Worm (Caenorhabditis elegans): ENCODE measurements around the gene srd-3.
A peak's percentile ranks its signal among the peaks of the same experiment; 100 is the strongest.

srd-3 gene

DNA sequence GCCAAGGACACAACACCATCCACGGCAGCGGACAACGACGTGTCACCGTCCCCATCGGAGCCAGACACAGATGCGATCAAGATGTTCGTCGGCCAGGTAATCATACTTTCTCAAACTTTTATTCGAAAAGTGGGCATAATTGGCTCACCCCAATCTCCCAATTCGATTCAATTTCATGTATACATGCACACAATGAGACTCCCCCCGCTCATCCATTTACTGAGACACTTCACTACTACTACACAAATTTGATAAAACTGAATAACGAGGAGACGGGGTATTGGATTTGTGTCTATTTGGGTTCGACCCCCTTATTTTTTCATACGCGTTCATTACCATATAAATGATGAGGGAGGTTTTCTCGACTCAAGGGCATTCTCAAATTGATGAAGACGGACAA is 34.4 kb upstream of the srd-3 start:
- TF ChIP-seq nhr-85 (tag): peak; percentile 68
- peak in 1 of 6 experiments; percentile 9 for TF ChIP-seq elt-3 (tag; optimal IDR thresholded peaks at IDR 0.05)
- TF ChIP-seq dpl-1 (GFP tag; optimal IDR thresholded peaks at IDR 0.05): no peak
- no peak for TF ChIP-seq zip-4 (GFP tag; optimal IDR thresholded peaks at IDR 0.05)
- TF ChIP-seq sox-4 (tag; optimal IDR thresholded peaks at IDR 0.05): no peak
- no peak for TF ChIP-seq efl-1 (optimal IDR thresholded peaks at IDR 0.05)
- peak in 1 of 2 experiments; percentile 76 for TF ChIP-seq efl-1 (GFP tag; optimal IDR thresholded peaks at IDR 0.05 in 1 of 2)
- no peak for TF ChIP-seq unc-98 (GFP tag; IDR thresholded peaks at IDR 0.05)
- TF ChIP-seq lin-14 (GFP tag; optimal IDR thresholded peaks at IDR 0.05): peak; percentile 37

DNA sequence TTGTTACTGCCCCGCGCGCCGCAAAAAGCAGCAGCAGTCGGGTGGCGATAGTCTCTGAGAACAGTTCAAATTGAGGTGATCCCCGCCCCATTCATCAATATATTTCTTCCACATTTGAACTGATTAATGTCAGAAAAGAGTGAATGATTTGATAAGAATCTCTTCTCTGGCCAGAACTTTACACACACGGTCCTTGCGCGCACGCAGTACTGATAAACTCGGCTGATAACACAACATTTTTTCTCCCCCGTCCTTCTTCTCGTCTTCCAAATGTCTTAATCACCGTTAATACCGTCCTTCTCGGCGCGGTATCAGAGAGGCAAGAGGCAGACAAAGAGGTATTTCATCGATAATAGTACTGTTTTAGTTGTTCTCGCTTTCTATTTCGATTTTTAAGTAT is 33.4 kb upstream of the srd-3 start, which contains the start of gene etr-1:
TSS of gene etr-1 (plus strand) at position 193 of the 400 bp plus-strand sequence.
- TF ChIP-seq elt-3 (tag; optimal IDR thresholded peaks at IDR 0.05) (peak; percentile 21 to 96 (median 79)), lsy-2 (tag; optimal IDR thresholded peaks at IDR 0.05) (peak in 1 of 2 experiments; percentile 27), lin-35 (GFP tag; optimal IDR thresholded peaks at IDR 0.05) (peak in 1 of 2 experiments; percentile 53), unc-130 (tag; optimal IDR thresholded peaks at IDR 0.05) (peak; percentile 25), nhr-90 (tag; optimal IDR thresholded peaks at IDR 0.05; ENCODE audit: poor library complexity) (peak; percentile 16), jun-1 (tag; optimal IDR thresholded peaks at IDR 0.05) (peak; percentile 55), egl-13 (tag; optimal IDR thresholded peaks at IDR 0.05) (no peak), elt-2 (tag; optimal IDR thresholded peaks at IDR 0.05) (peak; percentile 94), lin-14 (GFP tag; optimal IDR thresholded peaks at IDR 0.05) (peak; percentile 76), C16A3.4 (tag; optimal IDR thresholded peaks at IDR 0.05) (no peak), F16B12.6 (tag; optimal IDR thresholded peaks at IDR 0.05) (no peak), nhr-20 (tag; optimal IDR thresholded peaks at IDR 0.05) (peak; percentile 23), xbp-1 (tag; optimal IDR thresholded peaks at IDR 0.05) (no peak), unc-98 (GFP tag; IDR thresholded peaks at IDR 0.05) (no peak), snu-23 (GFP tag; optimal IDR thresholded peaks at IDR 0.05) (peak; percentile 5), tlp-1 (tag; optimal IDR thresholded peaks at IDR 0.05) (peak; percentile 26), ceh-8 (GFP tag; optimal IDR thresholded peaks at IDR 0.05) (no peak), mdl-1 (tag; optimal IDR thresholded peaks at IDR 0.05) (peak in 1 of 2 experiments; percentile 44), dpl-1 (GFP tag; optimal IDR thresholded peaks at IDR 0.05) (no peak), ceh-63 (GFP tag; optimal IDR thresholded peaks at IDR 0.05) (no peak), nhr-71 (tag; optimal IDR thresholded peaks at IDR 0.05) (peak; percentile 36), pqm-1 (tag; optimal IDR thresholded peaks at IDR 0.05) (peak; percentile 19), blmp-1 (tag; optimal IDR thresholded peaks at IDR 0.05) (peak; percentile 73), mab-9 (GFP tag; IDR thresholded peaks at IDR 0.05) (no peak)

DNA sequence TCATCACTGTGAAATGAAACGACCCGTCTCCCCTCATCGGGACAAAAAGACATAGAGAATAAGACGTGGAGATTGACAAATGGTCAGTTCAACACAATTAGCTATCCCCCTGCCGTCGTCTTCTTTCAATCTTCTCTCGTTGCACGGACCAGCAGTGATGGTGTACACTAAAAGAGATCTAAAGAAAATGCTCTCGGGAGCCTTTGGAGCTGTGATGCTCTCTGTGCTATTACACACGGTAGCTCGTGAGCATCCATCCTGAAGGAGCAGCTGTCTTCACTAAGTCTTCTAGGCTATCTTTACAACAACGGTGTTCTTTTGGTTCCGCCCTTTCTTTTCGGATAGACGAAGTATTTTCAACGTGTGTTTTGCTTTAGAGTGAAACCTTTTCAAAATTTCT is 32.4 kb upstream of the srd-3 start:
- no peak for TF ChIP-seq irx-1 (tag; optimal IDR thresholded peaks at IDR 0.05)
- peak; percentile 48 for TF ChIP-seq snu-23 (GFP tag; optimal IDR thresholded peaks at IDR 0.05)
- TF ChIP-seq hlh-4 (tag; optimal IDR thresholded peaks at IDR 0.05): no peak
- no peak for TF ChIP-seq unc-98 (GFP tag; IDR thresholded peaks at IDR 0.05)
- TF ChIP-seq nhr-85 (tag): no peak
- TF ChIP-seq lsy-2 (tag; optimal IDR thresholded peaks at IDR 0.05): peak; percentile 31 to 41
- TF ChIP-seq ztf-4 (tag; optimal IDR thresholded peaks at IDR 0.05): no peak
- peak; percentile 4 for TF ChIP-seq tbx-2 (tag; optimal IDR thresholded peaks at IDR 0.05)
- TF ChIP-seq dsc-1 (tag; optimal IDR thresholded peaks at IDR 0.05): peak; percentile 32
- TF ChIP-seq lin-14 (GFP tag; optimal IDR thresholded peaks at IDR 0.05): peak; percentile 77
- TF ChIP-seq nhr-20 (tag; optimal IDR thresholded peaks at IDR 0.05): peak; percentile 19
- no peak for TF ChIP-seq nhr-28 (tag; optimal IDR thresholded peaks at IDR 0.05)
- TF ChIP-seq tlp-1 (tag; optimal IDR thresholded peaks at IDR 0.05): no peak
- no peak for TF ChIP-seq nhr-84 (tag; optimal IDR thresholded peaks at IDR 0.05)
- TF ChIP-seq lin-39 (tag; optimal IDR thresholded peaks at IDR 0.05): peak; percentile 8
- TF ChIP-seq rnt-1 (tag; optimal IDR thresholded peaks at IDR 0.05): peak; percentile 72
- TF ChIP-seq elt-2 (tag; optimal IDR thresholded peaks at IDR 0.05): no peak
- TF ChIP-seq ceh-88 (GFP tag; IDR thresholded peaks at IDR 0.05): no peak
- peak in 1 of 2 experiments; percentile 22 for TF ChIP-seq efl-1 (optimal IDR thresholded peaks at IDR 0.05)
- TF ChIP-seq efl-1 (GFP tag; optimal IDR thresholded peaks at IDR 0.05 in 1 of 2): peak in 1 of 2 experiments; percentile 92
- TF ChIP-seq elt-3 (tag; optimal IDR thresholded peaks at IDR 0.05): no peak
- TF ChIP-seq nhr-71 (tag; optimal IDR thresholded peaks at IDR 0.05): peak; percentile 71
- TF ChIP-seq pqm-1 (tag; optimal IDR thresholded peaks at IDR 0.05): no peak
- TF ChIP-seq fkh-10 (GFP tag; optimal IDR thresholded peaks at IDR 0.05): no peak
- no peak for TF ChIP-seq vab-15 (tag; optimal IDR thresholded peaks at IDR 0.05)
- peak; percentile 51 for TF ChIP-seq nhr-19 (GFP tag; conservative IDR thresholded peaks at IDR 0.05)
- TF ChIP-seq alr-1 (tag; optimal IDR thresholded peaks at IDR 0.05; ENCODE audit: borderline replicate concordance): no peak
- TF ChIP-seq jun-1 (tag; optimal IDR thresholded peaks at IDR 0.05): no peak
- TF ChIP-seq xbp-1 (tag; optimal IDR thresholded peaks at IDR 0.05): peak; percentile 47
- no peak for TF ChIP-seq sptf-1 (tag; optimal IDR thresholded peaks at IDR 0.05)
- TF ChIP-seq sup-37 (GFP tag; optimal IDR thresholded peaks at IDR 0.05): no peak
- no peak for TF ChIP-seq lin-35 (GFP tag; optimal IDR thresholded peaks at IDR 0.05)
